Fruit fly (Drosophila melanogaster): ENCODE measurements around the gene Rh6.

- TF ChIP-seq CG17829 (tag; optimal IDR thresholded peaks at IDR 0.05), result no peak
- no peak for TF ChIP-seq psq (GFP tag; optimal IDR thresholded peaks at IDR 0.05)
- TF ChIP-seq Nf-YB (GFP tag; optimal IDR thresholded peaks at IDR 0.05), result no peak
- TF ChIP-seq phol (tag; optimal IDR thresholded peaks at IDR 0.05), result no peak
- no peak for TF ChIP-seq CG6765 (GFP tag; optimal IDR thresholded peaks at IDR 0.05)
- TF ChIP-seq nerfin-1 (tag; optimal IDR thresholded peaks at IDR 0.05), result no peak
- no peak for TF ChIP-seq CG18476 (GFP tag; optimal IDR thresholded peaks at IDR 0.05)
- no peak for TF ChIP-seq CG31441 (GFP tag; IDR thresholded peaks at IDR 0.05)
- no peak for TF ChIP-seq CG17186 (GFP tag; optimal IDR thresholded peaks at IDR 0.05)
These were observed 26.9 kb downstream of the Rh6 start, which contains the start of gene CG44013 for dm6 chr3R:15509817-15510216.
